Worm (Caenorhabditis elegans) whole organism, L1 larva: ENCODE data around the gene Y24D9A.7.

Experiments
- C16A3.4 ChIP-seq: fragments of 150-350 bp; optimal IDR thresholded peaks from 2 replicates; lab custom pipeline; 2014; ENCODE audit warnings: missing biosample characterization, missing genetic modification characterization
- C34B4.2 ChIP-seq: sonication (generic microtip); optimal IDR thresholded peaks from 2 replicates; lab custom pipeline; 2017; ENCODE audit warnings: mild to moderate bottlenecking, missing genetic modification characterization, missing compliant biosample characterization
- F16B12.6 ChIP-seq: fragments of 150-350 bp; optimal IDR thresholded peaks from 2 replicates; lab custom pipeline; 2014; ENCODE audit warnings: missing biosample characterization, missing genetic modification characterization
- aha-1 ChIP-seq: fragments of 150-350 bp; optimal IDR thresholded peaks from 2 replicates; lab custom pipeline; 2014; ENCODE audit warnings: missing biosample characterization, missing genetic modification characterization
- ceh-63 ChIP-seq: fragments of 200-800 bp; sonication (Bioruptor generic); optimal IDR thresholded peaks from 2 replicates; lab custom pipeline; 2018; ENCODE audit warnings: mild to moderate bottlenecking, missing genetic modification characterization, missing compliant biosample characterization
- ceh-82 ChIP-seq, 3 experiments: fragments of 150-350 bp in 1 of 3; sonication (generic microtip) in 2 of 3; optimal IDR thresholded peaks; 2 replicates each; lab custom pipeline; 2014 to 2017; ENCODE audit warnings: missing biosample characterization in 3 of 3, missing genetic modification characterization in 3 of 3
- ceh-88 ChIP-seq: fragments of 200-800 bp; sonication (Bioruptor generic); IDR thresholded peaks from 2 replicates; pipeline ENCODE4 v1.3.6; 2022; ENCODE audit warnings: missing genetic modification characterization, missing compliant biosample characterization
- ces-1 ChIP-seq: fragments of 150-350 bp; optimal IDR thresholded peaks from 2 replicates; lab custom pipeline; 2014; ENCODE audit warnings: missing biosample characterization, missing genetic modification reagents, missing genetic modification characterization
- dpl-1 ChIP-seq, 3 experiments: fragments of 150-350 bp in 2 of 3; sonication (generic microtip) in 1 of 3; optimal IDR thresholded peaks; 2 replicates each; lab custom pipeline; 2014 to 2017; ENCODE audit warnings: missing biosample characterization in 3 of 3, missing genetic modification characterization in 3 of 3, missing genetic modification reagents in 3 of 3
- dsc-1 ChIP-seq: sonication (generic microtip); optimal IDR thresholded peaks from 2 replicates; lab custom pipeline; 2016; ENCODE audit warnings: mild to moderate bottlenecking, missing genetic modification characterization, missing compliant biosample characterization
- elt-2 ChIP-seq: sonication (generic microtip); optimal IDR thresholded peaks from 2 replicates; lab custom pipeline; 2016; ENCODE audit warnings: missing genetic modification characterization, mild to moderate bottlenecking, inconsistent platforms, missing compliant biosample characterization, missing genetic modification reagents
- elt-3 ChIP-seq, 6 experiments: fragments of 150-350 bp in 1 of 6; sonication (generic microtip); optimal IDR thresholded peaks; 2 replicates each; lab custom pipeline; 2017 to 2018; ENCODE audit warnings: missing biosample characterization in 6 of 6, missing genetic modification characterization in 6 of 6, inconsistent platforms in 1 of 6
- fkh-10 ChIP-seq: sonication (generic microtip); optimal IDR thresholded peaks from 2 replicates; lab custom pipeline; 2017; ENCODE audit warnings: missing biosample characterization, missing genetic modification reagents, missing genetic modification characterization
- fkh-4 ChIP-seq: sonication (generic microtip); optimal IDR thresholded peaks from 2 replicates; lab custom pipeline; 2016; ENCODE audit warnings: missing compliant biosample characterization, missing genetic modification characterization, borderline replicate concordance
- fos-1 ChIP-seq: fragments of 150-350 bp; optimal IDR thresholded peaks from 2 replicates; lab custom pipeline; 2014; ENCODE audit warnings: missing biosample characterization, missing genetic modification characterization
- hlh-17 ChIP-seq: fragments of 200-800 bp; sonication (Bioruptor generic); optimal IDR thresholded peaks from 2 replicates; lab custom pipeline; 2018; ENCODE audit warnings: missing genetic modification characterization, mild to moderate bottlenecking, missing compliant biosample characterization, moderate library complexity, borderline replicate concordance
- irx-1 ChIP-seq: sonication (generic microtip); optimal IDR thresholded peaks from 2 replicates; lab custom pipeline; 2016; ENCODE audit warnings: missing genetic modification characterization, missing compliant biosample characterization
- isw-1 ChIP-seq: fragments of 200-800 bp; sonication (Bioruptor generic); IDR thresholded peaks from 2 replicates; pipeline ENCODE4 v1.3.6; 2022; ENCODE audit warnings: missing genetic modification characterization, missing compliant biosample characterization
- lin-13 ChIP-seq: fragments of 150-350 bp; optimal IDR thresholded peaks from 2 replicates; lab custom pipeline; 2014; ENCODE audit warnings: missing biosample characterization, missing genetic modification reagents, missing genetic modification characterization
- lin-14 ChIP-seq: fragments of 200-800 bp; sonication (Bioruptor generic); optimal IDR thresholded peaks from 2 replicates; lab custom pipeline; 2018; ENCODE audit warnings: mild to moderate bottlenecking, missing genetic modification characterization, moderate library complexity, missing compliant biosample characterization
- lin-15B ChIP-seq: fragments of 150-350 bp; sonication (generic microtip); optimal IDR thresholded peaks from 3 replicates; lab custom pipeline; 2014; ENCODE audit warnings: missing biosample characterization, missing genetic modification characterization
- lin-35 ChIP-seq, 2 experiments: fragments of 150-350 bp; optimal IDR thresholded peaks; 2 replicates each; lab custom pipeline; 2014; ENCODE audit warnings: missing biosample characterization in 2 of 2, missing genetic modification characterization in 2 of 2, missing genetic modification reagents in 2 of 2
- lin-39 ChIP-seq: fragments of 150-350 bp; optimal IDR thresholded peaks from 2 replicates; lab custom pipeline; 2014; ENCODE audit warnings: missing biosample characterization, missing genetic modification reagents, missing genetic modification characterization
- lir-3 ChIP-seq: sonication (generic microtip); optimal IDR thresholded peaks from 2 replicates; lab custom pipeline; 2016; ENCODE audit warnings: mild to moderate bottlenecking, missing genetic modification characterization, moderate library complexity, missing compliant biosample characterization; ENCODE audit not compliant: poor library complexity
- mab-9 ChIP-seq: fragments of 200-800 bp; sonication (Bioruptor generic); IDR thresholded peaks from 2 replicates; pipeline ENCODE4 v1.3.6; 2022; ENCODE audit warnings: missing genetic modification reagents, missing genetic modification characterization, missing compliant biosample characterization
- mef-2 ChIP-seq: fragments of 150-350 bp; optimal IDR thresholded peaks from 2 replicates; lab custom pipeline; 2014; ENCODE audit warnings: missing biosample characterization, missing genetic modification characterization
- mep-1 ChIP-seq: fragments of 150-350 bp; optimal IDR thresholded peaks from 2 replicates; lab custom pipeline; 2014; ENCODE audit warnings: missing biosample characterization, missing genetic modification characterization
- nhr-11 ChIP-seq: fragments of 150-350 bp; optimal IDR thresholded peaks from 2 replicates; lab custom pipeline; 2014; ENCODE audit warnings: missing biosample characterization, missing genetic modification characterization
- nhr-19 ChIP-seq: fragments of 200-800 bp; sonication (Bioruptor generic); conservative IDR thresholded peaks from 2 replicates; pipeline ENCODE4 v1.3.6; 2022; ENCODE audit warnings: missing genetic modification characterization, missing compliant biosample characterization
- nhr-237 ChIP-seq: fragments of 150-350 bp; optimal IDR thresholded peaks from 2 replicates; lab custom pipeline; 2014; ENCODE audit warnings: missing biosample characterization, missing genetic modification characterization
- nhr-47 ChIP-seq: sonication (generic microtip); optimal IDR thresholded peaks from 2 replicates; lab custom pipeline; 2016; ENCODE audit warnings: mild to moderate bottlenecking, missing genetic modification characterization, moderate library complexity, missing compliant biosample characterization
- nhr-71 ChIP-seq: sonication (generic microtip); optimal IDR thresholded peaks from 2 replicates; lab custom pipeline; 2016; ENCODE audit warnings: mild to moderate bottlenecking, missing genetic modification characterization, moderate library complexity, missing compliant biosample characterization
- nhr-85 ChIP-seq: sonication (generic microtip); peaks from one replicate; lab custom pipeline; 2016; ENCODE audit warnings: missing genetic modification characterization, inconsistent platforms, missing compliant biosample characterization
- nhr-90 ChIP-seq: sonication (generic microtip); optimal IDR thresholded peaks from 2 replicates; lab custom pipeline; 2016; ENCODE audit warnings: mild to moderate bottlenecking, missing genetic modification characterization, missing compliant biosample characterization; ENCODE audit not compliant: poor library complexity
- pax-3 ChIP-seq: fragments of 200-800 bp; sonication (Bioruptor generic); optimal IDR thresholded peaks from 2 replicates; lab custom pipeline; 2018; ENCODE audit warnings: mild to moderate bottlenecking, missing genetic modification characterization, moderate library complexity, missing compliant biosample characterization
- rnt-1 ChIP-seq: sonication (generic microtip); optimal IDR thresholded peaks from 2 replicates; lab custom pipeline; 2016; ENCODE audit warnings: mild to moderate bottlenecking, missing genetic modification characterization, moderate library complexity, missing compliant biosample characterization
- snu-23 ChIP-seq: sonication (generic microtip); optimal IDR thresholded peaks from 2 replicates; lab custom pipeline; 2016; ENCODE audit warnings: missing genetic modification characterization, missing compliant biosample characterization
- sox-4 ChIP-seq: sonication (generic microtip); optimal IDR thresholded peaks from 2 replicates; lab custom pipeline; 2016; ENCODE audit warnings: missing genetic modification characterization, missing compliant biosample characterization
- swsn-7 ChIP-seq: sonication (generic microtip); optimal IDR thresholded peaks from 2 replicates; lab custom pipeline; 2016; ENCODE audit warnings: missing genetic modification characterization, missing compliant biosample characterization
- tlp-1 ChIP-seq: fragments of 150-350 bp; optimal IDR thresholded peaks from 2 replicates; lab custom pipeline; 2014; ENCODE audit warnings: missing biosample characterization, missing genetic modification characterization
- unc-130 ChIP-seq: fragments of 150-350 bp; optimal IDR thresholded peaks from 2 replicates; lab custom pipeline; 2017; ENCODE audit warnings: missing biosample characterization, missing genetic modification characterization, inconsistent platforms
- unc-62 ChIP-seq: fragments of 150-350 bp; optimal IDR thresholded peaks from 2 replicates; lab custom pipeline; 2014; ENCODE audit warnings: missing biosample characterization, missing genetic modification reagents, missing genetic modification characterization
- unc-86 ChIP-seq: sonication (generic microtip); optimal IDR thresholded peaks from 2 replicates; lab custom pipeline; 2016; ENCODE audit warnings: missing genetic modification characterization, missing compliant biosample characterization
- vab-15 ChIP-seq: sonication (generic microtip); optimal IDR thresholded peaks from 2 replicates; lab custom pipeline; 2017; ENCODE audit warnings: missing genotype, mild to moderate bottlenecking, missing genetic modification characterization, missing compliant biosample characterization
- xbp-1 ChIP-seq: sonication (generic microtip); optimal IDR thresholded peaks from 2 replicates; lab custom pipeline; 2016; ENCODE audit warnings: missing genetic modification characterization, missing compliant biosample characterization
- zag-1 ChIP-seq: fragments of 150-350 bp; optimal IDR thresholded peaks from 2 replicates; lab custom pipeline; 2014; ENCODE audit warnings: missing biosample characterization, missing genetic modification characterization
- zip-4 ChIP-seq: fragments of 200-800 bp; sonication (Bioruptor generic); optimal IDR thresholded peaks from 2 replicates; lab custom pipeline; 2018; ENCODE audit warnings: mild to moderate bottlenecking, missing genetic modification characterization, moderate library complexity, missing compliant biosample characterization
- ztf-11 ChIP-seq, 2 experiments: sonication (generic microtip); optimal IDR thresholded peaks; 2 replicates each; lab custom pipeline; 2016 to 2017; ENCODE audit warnings: missing genetic modification characterization in 2 of 2, missing biosample characterization in 1 of 2, missing compliant biosample characterization in 1 of 2

Gene Y24D9A.7

DNA sequence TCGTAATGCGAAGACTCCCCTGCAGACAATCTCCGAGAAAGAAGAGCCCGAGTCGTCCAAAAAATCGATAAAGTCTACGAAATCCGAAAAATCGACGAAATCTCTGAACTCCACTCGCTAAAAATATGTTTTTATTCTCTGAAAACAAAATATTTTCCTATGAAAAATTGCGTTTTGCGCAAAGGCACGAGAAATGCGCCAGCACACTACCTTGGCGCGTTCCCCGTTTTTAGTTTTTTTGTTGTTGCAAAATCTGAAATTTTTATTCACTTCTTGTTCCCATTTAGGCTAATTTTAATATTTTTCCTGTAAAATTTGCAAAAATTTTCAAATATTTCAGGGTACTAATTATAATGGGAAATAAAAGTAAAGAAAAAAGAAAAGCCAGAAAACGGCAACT is 44.5 kb downstream of the Y24D9A.7 start, which contains the start of gene F55F10.1 (continued):
- TF ChIP-seq isw-1 (GFP tag; lab: Robert Waterston, UW) (peak; percentile 64), mef-2 (no peak), unc-86 (tag; lab: Kevin White, UChicago) (peak; percentile 66), mab-9 (no peak), ceh-63 (GFP tag; lab: Kevin White, UChicago) (no peak), lin-14 (GFP tag; lab: Kevin White, UChicago) (no peak), xbp-1 (tag; lab: Kevin White, UChicago) (peak; percentile 79), ztf-11 (tag; optimal IDR thresholded peaks at IDR 0.05; lab: Kevin White, UChicago) (no peak), mep-1 (tag; lab: Kevin White, UChicago) (peak; percentile 92), swsn-7 (tag; lab: Kevin White, UChicago) (peak; percentile 80), F16B12.6 (tag; lab: Kevin White, UChicago) (peak; percentile 47), sox-4 (tag; lab: Kevin White, UChicago) (peak; percentile 59), dpl-1 (GFP tag; optimal IDR thresholded peaks at IDR 0.05; lab: Kevin White, UChicago) (peak; percentile 76 to 84 (median 83)), elt-2 (tag; lab: Kevin White, UChicago) (peak; percentile 25), pax-3 (tag; lab: Kevin White, UChicago) (no peak), tlp-1 (tag; lab: Kevin White, UChicago) (no peak), C34B4.2 (no peak), elt-3 (tag; optimal IDR thresholded peaks at IDR 0.05; lab: Kevin White, UChicago) (peak in 2 of 6 experiments; percentile 8 to 57), C16A3.4 (tag; lab: Kevin White, UChicago) (peak; percentile 48), fkh-10 (no peak), lin-39 (tag; lab: Kevin White, UChicago) (peak; percentile 63), lin-15B (tag; lab: Kevin White, UChicago) (peak; percentile 8), ces-1 (GFP tag; lab: Kevin White, UChicago) (no peak), vab-15 (tag; lab: Kevin White, UChicago) (no peak), ceh-82 (tag; optimal IDR thresholded peaks at IDR 0.05; lab: Kevin White, UChicago) (peak; percentile 50 to 78 (median 72)), ceh-88 (GFP tag; lab: Robert Waterston, UW) (no peak), irx-1 (tag; lab: Kevin White, UChicago) (peak; percentile 53), hlh-17 (GFP tag; lab: Kevin White, UChicago) (no peak), nhr-85 (peak; percentile 84), snu-23 (GFP tag; lab: Kevin White, UChicago) (peak; percentile 84), lin-13 (GFP tag; lab: Kevin White, UChicago) (peak; percentile 15)

DNA sequence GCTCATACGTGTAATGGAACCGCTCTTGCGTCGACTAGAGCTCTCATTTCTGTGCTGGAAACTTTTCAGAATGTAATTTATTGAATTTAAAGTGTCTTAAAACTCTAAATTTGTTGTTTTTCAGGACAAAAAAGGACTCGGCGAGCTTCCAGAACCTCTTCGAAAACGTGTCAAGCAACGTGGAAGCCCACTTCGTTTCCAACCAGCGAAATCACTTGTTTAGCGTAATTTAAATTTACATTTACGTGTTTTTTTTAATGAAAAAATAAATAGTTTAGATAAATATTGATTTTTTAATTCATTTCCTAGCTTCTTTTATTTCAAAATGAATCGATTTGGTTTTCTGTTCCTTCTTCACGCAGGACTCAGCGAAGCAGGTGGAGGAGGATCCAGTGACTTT is 45.3 kb downstream of the Y24D9A.7 start, which contains the start of gene F55F10.3:
Gene F55F10.3 (plus strand): TSS at position 301 of the 400 bp plus-strand sequence.
- TF ChIP-seq fos-1 (tag; lab: Kevin White, UChicago) (no peak), unc-62 (GFP tag; lab: Kevin White, UChicago) (no peak), isw-1 (GFP tag; lab: Robert Waterston, UW) (no peak), mef-2 (no peak), ceh-63 (GFP tag; lab: Kevin White, UChicago) (no peak), nhr-237 (no peak), fkh-10 (no peak), unc-130 (tag; lab: Kevin White, UChicago) (no peak), rnt-1 (tag; lab: Kevin White, UChicago) (no peak), nhr-19 (no peak)

DNA sequence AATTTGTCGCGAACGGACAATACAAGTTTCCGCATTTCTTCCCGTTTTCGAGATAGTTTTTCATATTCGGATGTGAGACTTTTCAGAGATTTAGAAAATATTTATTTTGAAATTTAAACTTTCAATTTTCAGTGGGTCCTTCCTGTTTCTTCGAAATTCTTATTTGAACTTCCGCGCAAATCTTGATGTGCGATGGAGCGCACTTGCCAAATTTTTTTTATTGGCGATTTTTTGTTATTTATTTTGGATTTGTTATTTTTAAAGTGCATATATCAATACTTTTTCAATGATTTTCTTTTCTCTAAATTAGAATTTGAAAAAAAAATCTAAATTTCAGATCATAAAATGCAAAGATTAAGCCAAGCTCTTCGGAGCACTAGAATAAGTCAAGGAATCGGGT is 47.7 kb downstream of the Y24D9A.7 start, which contains the start of gene sars-2:
Gene sars-2 (plus strand): TSS at position 341 of the 400 bp plus-strand sequence.
- peak; percentile 50 for TF ChIP-seq dsc-1
- TF ChIP-seq C16A3.4 (tag; lab: Kevin White, UChicago), result peak; percentile 33
- TF ChIP-seq nhr-90 (tag; lab: Kevin White, UChicago), result peak; percentile 25
- TF ChIP-seq nhr-71 (tag; lab: Kevin White, UChicago), result peak; percentile 46
- peak; percentile 49 for TF ChIP-seq lin-15B (tag; lab: Kevin White, UChicago)
- peak; percentile 33 for TF ChIP-seq nhr-85
- no peak for TF ChIP-seq elt-2 (tag; lab: Kevin White, UChicago)
- no peak for TF ChIP-seq lir-3 (tag; lab: Kevin White, UChicago)
- TF ChIP-seq aha-1 (tag; lab: Kevin White, UChicago), result no peak
- peak; percentile 92 to 96 for TF ChIP-seq lin-35 (GFP tag; optimal IDR thresholded peaks at IDR 0.05; lab: Kevin White, UChicago)
- TF ChIP-seq pax-3 (tag; lab: Kevin White, UChicago), result no peak
- TF ChIP-seq swsn-7 (tag; lab: Kevin White, UChicago), result peak; percentile 27
- peak; percentile 23 for TF ChIP-seq nhr-47 (tag; lab: Kevin White, UChicago)
- TF ChIP-seq nhr-11 (tag; lab: Kevin White, UChicago), result no peak
- TF ChIP-seq dpl-1 (GFP tag; optimal IDR thresholded peaks at IDR 0.05; lab: Kevin White, UChicago), result peak; percentile 85 to 94 (median 90)
- no peak for TF ChIP-seq zip-4 (GFP tag; lab: Kevin White, UChicago)
- TF ChIP-seq xbp-1 (tag; lab: Kevin White, UChicago), result peak; percentile 40
- no peak for TF ChIP-seq zag-1 (tag; lab: Kevin White, UChicago)
- TF ChIP-seq fkh-10, result no peak
- TF ChIP-seq isw-1 (GFP tag; lab: Robert Waterston, UW), result peak; percentile 19; the same call in 1 of the 2 replicates
- no peak for TF ChIP-seq fkh-4 (tag; lab: Kevin White, UChicago)
